Worm (Caenorhabditis elegans) whole organism, L4 larva: ENCODE measurements around the gene F23H12.5.

ENCODE experiments used
- F26F4.8 ChIP-seq: fragments of 200-800 bp; sonication (Bioruptor generic); conservative IDR thresholded peaks from 2 replicates; pipeline ENCODE4 v1.3.6; 2022; ENCODE audit warnings: missing genetic modification characterization, missing compliant biosample characterization
- F37D6.2 ChIP-seq: sonication (generic microtip); optimal IDR thresholded peaks from 2 replicates; lab custom pipeline; 2016; ENCODE audit warnings: mild to moderate bottlenecking, missing genetic modification characterization, missing compliant biosample characterization
- Y105C5A.15 ChIP-seq: fragments of 200-800 bp; sonication (Bioruptor generic); IDR thresholded peaks from 2 replicates; pipeline ENCODE4 v1.3.6; 2022; ENCODE audit warnings: missing genetic modification characterization, missing compliant biosample characterization
- aha-1 ChIP-seq: fragments of 150-350 bp; peaks from one replicate; lab custom pipeline; 2014; ENCODE audit warnings: missing biosample characterization, missing genetic modification characterization
- egl-27 ChIP-seq: sonication (generic microtip); optimal IDR thresholded peaks from 3 replicates; lab custom pipeline; 2017; ENCODE audit warnings: missing biosample characterization, missing genetic modification reagents, missing genetic modification characterization
- lin-13 ChIP-seq: fragments of 150-350 bp; optimal IDR thresholded peaks from 2 replicates; lab custom pipeline; 2014; ENCODE audit warnings: missing biosample characterization, missing genetic modification reagents, missing genetic modification characterization
- pha-4 ChIP-seq, 2 experiments: fragments of 150-350 bp in 1 of 2; fragments of 200-800 bp in 1 of 2; sonication (Bioruptor generic) in 1 of 2; IDR thresholded peaks in 1 of 2; optimal IDR thresholded peaks in 1 of 2; 2 replicates each; pipeline versions ENCODE4 v1.3.6 to Lab custom; 2014 to 2022; ENCODE audit warnings: missing genetic modification characterization in 2 of 2, missing genetic modification reagents in 2 of 2, missing biosample characterization in 1 of 2, missing compliant biosample characterization in 1 of 2
- snpc-4 ChIP-seq: fragments of 150-350 bp; optimal IDR thresholded peaks from 2 replicates; lab custom pipeline; 2014; ENCODE audit warnings: missing biosample characterization, missing genetic modification characterization
- unc-39 ChIP-seq: sonication (generic microtip); optimal IDR thresholded peaks from 2 replicates; lab custom pipeline; 2017; ENCODE audit warnings: missing biosample characterization, missing genetic modification characterization
- unc-62 ChIP-seq, 3 experiments: fragments of 150-350 bp in 1 of 3; sonication (generic microtip); optimal IDR thresholded peaks in 2 of 3; peaks in 1 of 3; 1 replicate in 1 of 3; 2 replicates in 2 of 3; lab custom pipeline; 2014 to 2017; ENCODE audit warnings: missing biosample characterization in 3 of 3, missing genetic modification characterization in 3 of 3, missing genetic modification reagents in 3 of 3, missing genotype in 1 of 3

DNA sequence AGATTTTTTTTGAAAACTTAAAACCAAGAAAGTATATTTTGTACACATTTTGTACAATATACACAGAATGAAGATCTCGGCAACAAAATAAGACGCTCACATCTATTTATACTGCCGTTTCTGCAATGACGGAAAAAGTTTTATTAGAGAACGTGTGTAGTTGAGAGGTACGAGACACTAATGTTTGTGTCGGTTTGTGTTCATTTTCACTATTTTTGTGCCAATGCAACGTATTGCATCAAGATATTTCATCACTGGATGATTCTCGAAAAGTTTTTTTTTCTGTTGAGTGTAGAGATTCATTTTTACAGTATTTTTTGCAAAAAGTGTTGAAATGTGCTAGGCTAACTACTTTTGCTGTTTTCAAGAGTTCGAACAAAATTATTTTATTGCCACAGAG, 50.5 kb downstream of the F23H12.5 start:
- no peak for TF ChIP-seq egl-27
- TF ChIP-seq aha-1 (tag; lab: Kevin White, UChicago), result no peak
- TF ChIP-seq pha-4 (GFP tag; IDR thresholded peaks at IDR 0.05; lab: Robert Waterston, UW), result no peak
- no peak for TF ChIP-seq pha-4 (tag; optimal IDR thresholded peaks at IDR 0.05; lab: Kevin White, UChicago)
- no peak for TF ChIP-seq F26F4.8 (GFP tag; lab: Robert Waterston, UW)
- TF ChIP-seq F37D6.2 (tag; lab: Kevin White, UChicago), result no peak
- TF ChIP-seq unc-39 (tag; lab: Kevin White, UChicago), result no peak
- TF ChIP-seq Y105C5A.15 (GFP tag; lab: Robert Waterston, UW), result no peak
- no peak for TF ChIP-seq snpc-4 (tag; lab: Kevin White, UChicago)
- TF ChIP-seq lin-13 (GFP tag; lab: Kevin White, UChicago), result no peak
- no peak for TF ChIP-seq unc-62 (GFP tag; optimal IDR thresholded peaks at IDR 0.05 in 1 of 2; lab: Kevin White, UChicago)
- TF ChIP-seq unc-62 (tag; optimal IDR thresholded peaks at IDR 0.05; lab: Kevin White, UChicago), result no peak
